Fruit fly (Drosophila melanogaster) S2 (cell line): Measurements from ENCODE around the gene CG4297.

ENCODE experiments used
- CG8478 ChIP-seq: fragments of >200 bp; optimal IDR thresholded peaks from 2 replicates; lab custom pipeline; 2018
- CTCF ChIP-seq, 2 experiments: fragments of >200 bp; optimal IDR thresholded peaks; 2 replicates each; lab custom pipeline; 2018

DNA sequence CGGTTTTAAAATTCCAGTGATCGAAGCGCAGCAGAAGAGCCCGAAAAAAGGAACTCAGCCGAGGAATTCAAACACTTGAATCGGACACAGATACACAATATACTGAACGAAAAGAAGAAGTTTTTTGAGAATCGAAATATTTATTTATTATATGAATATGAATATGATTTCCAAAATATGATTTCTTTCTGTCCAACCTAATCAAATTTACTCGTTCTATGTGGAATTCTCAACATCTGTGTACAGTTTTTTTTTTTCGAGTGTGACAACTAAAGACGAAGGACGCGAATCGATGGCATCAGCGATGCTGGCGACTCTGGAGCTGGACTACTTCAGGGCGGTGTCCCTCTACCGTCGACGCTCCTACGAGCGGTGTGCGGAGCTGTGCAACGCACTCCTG lies 48.8 kb downstream of the CG4297 start:
- no peak for TF ChIP-seq CTCF (optimal IDR thresholded peaks at IDR 0.05; lab: Kevin White, UChicago)
- no peak for TF ChIP-seq CG8478 (lab: Kevin White, UChicago)
